Fruit fly (Drosophila melanogaster) S2 (cell line): Measurements from ENCODE around the gene CG2663.

Experiments used
- CG8478 ChIP-seq: fragments of >200 bp; optimal IDR thresholded peaks from 2 replicates; lab custom pipeline; 2018
- CTCF ChIP-seq, 2 experiments: fragments of >200 bp; optimal IDR thresholded peaks; 2 replicates each; lab custom pipeline; 2018

CG2663 gene

DNA sequence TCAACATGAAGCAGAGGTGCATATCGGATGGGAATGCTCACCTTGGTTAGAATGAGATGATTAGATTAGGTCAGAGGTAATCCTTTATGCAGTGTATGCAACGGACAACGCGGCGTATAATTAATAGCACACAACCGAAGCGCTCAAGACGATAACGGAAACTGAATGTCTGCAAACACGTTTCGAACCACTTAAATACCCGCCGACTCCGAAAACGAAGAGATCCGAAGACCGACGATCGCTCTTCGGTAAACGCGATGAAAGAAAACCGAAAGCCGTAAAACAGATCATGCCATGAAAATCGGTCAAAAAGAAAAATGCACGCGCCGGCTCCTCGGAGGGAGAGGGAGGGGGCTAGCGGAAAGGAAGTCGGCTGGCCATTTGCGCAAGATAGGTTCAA is at the start of gene CG2663:
CG2663 (minus strand) TSS at position 173 of the 400 bp plus-strand sequence.
- TF ChIP-seq CG8478 (lab: Kevin White, UChicago) (no peak), CTCF (optimal IDR thresholded peaks at IDR 0.05; lab: Kevin White, UChicago) (no peak)

DNA sequence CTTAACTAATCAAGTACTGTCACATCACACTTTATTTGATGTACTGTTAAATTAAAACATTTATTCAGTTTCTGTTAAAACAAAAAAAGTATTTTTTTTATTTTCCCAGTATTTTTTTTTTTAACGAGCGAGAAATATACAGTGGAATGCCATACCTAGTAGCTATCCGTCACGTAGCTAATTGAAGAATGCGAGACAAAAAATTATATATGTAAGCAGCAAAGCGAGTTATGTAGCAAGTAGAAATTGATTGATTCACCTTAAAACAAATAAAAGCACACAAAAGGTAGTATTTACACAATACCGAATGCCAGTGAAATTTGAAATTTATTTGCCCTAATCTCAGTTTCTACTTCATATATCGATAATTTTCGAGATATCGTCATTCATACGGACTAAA is 34.8 kb upstream of the CG2663 start:
- TF ChIP-seq CTCF (optimal IDR thresholded peaks at IDR 0.05; lab: Kevin White, UChicago) (no peak), CG8478 (lab: Kevin White, UChicago) (no peak)

DNA sequence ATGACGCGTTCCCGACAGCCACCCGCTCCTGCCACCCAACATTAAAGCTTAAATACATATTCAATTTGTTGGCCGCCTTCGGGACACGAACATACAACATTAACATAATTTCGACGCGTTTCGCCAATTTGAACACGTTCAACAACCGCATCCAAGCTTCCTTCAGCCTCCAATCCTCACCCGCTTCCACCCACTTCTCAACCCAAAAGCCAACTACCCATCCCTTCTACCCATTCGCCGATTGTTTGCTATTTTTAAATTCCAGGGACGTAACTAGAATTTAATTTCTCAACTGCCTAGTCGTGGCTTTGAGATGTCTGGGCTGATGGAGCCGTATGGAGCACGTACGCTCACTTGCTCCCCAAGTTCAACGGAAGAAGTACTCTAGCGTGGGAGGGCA is 25.9 kb upstream of the CG2663 start:
- no peak for TF ChIP-seq CG8478 (lab: Kevin White, UChicago)
- no peak for TF ChIP-seq CTCF (optimal IDR thresholded peaks at IDR 0.05; lab: Kevin White, UChicago)

DNA sequence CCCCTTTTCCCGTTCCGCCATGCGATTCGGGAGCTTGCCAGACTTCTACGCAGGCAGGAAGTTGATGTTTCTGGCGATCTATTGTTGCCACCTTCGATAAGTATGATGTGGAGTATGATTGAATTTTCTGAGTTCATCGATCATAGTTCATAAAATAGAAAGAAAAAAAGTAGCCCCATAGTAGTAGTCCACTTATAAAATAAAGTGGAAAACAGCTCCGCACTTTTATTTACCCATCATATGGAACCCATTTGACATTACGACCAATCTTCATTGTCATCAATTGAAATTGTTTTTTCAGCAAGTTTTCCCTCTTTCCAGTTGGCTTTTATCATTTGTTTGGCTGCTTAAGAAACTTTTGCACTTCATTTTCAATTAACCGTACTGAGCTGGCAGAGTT is 23.2 kb upstream of the CG2663 start, which contains the start of gene CG12147:
CG12147 (minus strand) TSS at position 101 of the 400 bp plus-strand sequence.
- TF ChIP-seq CTCF (optimal IDR thresholded peaks at IDR 0.05; lab: Kevin White, UChicago): no peak
- TF ChIP-seq CG8478 (lab: Kevin White, UChicago): no peak

dm6 chr3R:5422123-5422522 is 18.2 kb upstream of the CG2663 start:
- TF ChIP-seq CG8478 (lab: Kevin White, UChicago) (no peak), CTCF (optimal IDR thresholded peaks at IDR 0.05; lab: Kevin White, UChicago) (no peak)

- TF ChIP-seq CG8478 (lab: Kevin White, UChicago) (no peak), CTCF (optimal IDR thresholded peaks at IDR 0.05; lab: Kevin White, UChicago) (no peak)
These were observed 16.5 kb upstream of the CG2663 start for dm6 chr3R:5420454-5420853.

DNA sequence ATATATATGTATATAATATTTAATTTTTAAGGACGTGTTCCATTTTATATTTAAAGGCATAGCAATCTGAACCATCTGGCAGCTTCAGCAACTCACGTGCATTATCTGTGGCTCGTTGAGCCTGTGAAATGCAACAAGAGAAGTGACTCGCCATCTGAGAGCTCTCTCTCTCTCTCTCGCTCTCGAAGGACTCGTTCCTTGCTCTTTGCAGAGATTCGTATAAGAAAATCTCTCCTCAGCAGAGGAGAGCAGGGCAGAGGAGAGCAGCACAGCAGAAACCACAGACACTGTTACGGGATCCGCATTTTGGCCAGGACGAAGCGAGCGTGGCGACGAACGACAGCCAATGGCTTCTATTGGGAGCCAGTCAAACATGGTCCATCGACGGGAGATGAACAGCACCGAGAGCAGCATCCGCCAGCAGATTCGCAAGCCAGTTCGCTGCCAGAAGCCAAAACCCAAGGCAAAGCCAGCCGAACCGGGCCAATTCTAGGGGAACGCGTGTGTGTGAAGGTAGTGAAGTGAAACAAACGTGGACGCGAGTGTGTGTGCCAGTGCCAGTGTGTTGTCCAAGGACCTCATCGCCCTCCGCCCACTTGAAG is 10.3 kb upstream of the CG2663 start, which contains the start of gene CG14669:
CG14669 (plus strand) TSS at position 381 of the 602 bp plus-strand sequence.
- no peak for TF ChIP-seq CTCF (optimal IDR thresholded peaks at IDR 0.05; lab: Kevin White, UChicago)
- no peak for TF ChIP-seq CG8478 (lab: Kevin White, UChicago)

dm6 chr3R:5412987-5413386 is 9.1 kb upstream of the CG2663 start:
- TF ChIP-seq CG8478 (lab: Kevin White, UChicago) (no peak), CTCF (optimal IDR thresholded peaks at IDR 0.05; lab: Kevin White, UChicago) (no peak)

- TF ChIP-seq CG8478 (lab: Kevin White, UChicago): no peak
- TF ChIP-seq CTCF (optimal IDR thresholded peaks at IDR 0.05; lab: Kevin White, UChicago): no peak
These were observed 8.4 kb upstream of the CG2663 start, which contains the start of gene Orco for dm6 chr3R:5412306-5412705. TSS of gene Orco (minus strand) at chr3R:5412406.

DNA sequence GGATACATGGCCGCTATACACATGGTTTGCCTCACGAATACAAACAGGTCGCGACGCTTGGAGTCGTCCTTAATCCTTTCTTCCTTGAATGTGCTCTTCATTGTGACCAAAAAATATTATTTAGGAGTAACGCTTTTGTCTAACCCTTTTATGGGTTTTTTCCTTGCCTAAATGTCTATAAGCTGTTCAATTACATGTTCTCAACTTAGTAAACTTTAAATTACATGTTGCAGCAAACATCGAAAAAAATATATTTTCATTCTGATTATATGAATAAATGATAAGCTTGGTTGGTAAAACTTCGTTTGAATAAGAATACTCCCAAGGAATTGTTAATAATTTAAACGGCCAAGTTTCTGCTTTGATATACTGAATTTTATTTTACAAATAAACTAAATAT is 4.8 kb downstream of the CG2663 start, which contains the start of gene Or83a:
Or83a (minus strand) TSS at position 101 of the 400 bp plus-strand sequence.
- TF ChIP-seq CTCF (optimal IDR thresholded peaks at IDR 0.05; lab: Kevin White, UChicago) (no peak), CG8478 (lab: Kevin White, UChicago) (no peak)

DNA sequence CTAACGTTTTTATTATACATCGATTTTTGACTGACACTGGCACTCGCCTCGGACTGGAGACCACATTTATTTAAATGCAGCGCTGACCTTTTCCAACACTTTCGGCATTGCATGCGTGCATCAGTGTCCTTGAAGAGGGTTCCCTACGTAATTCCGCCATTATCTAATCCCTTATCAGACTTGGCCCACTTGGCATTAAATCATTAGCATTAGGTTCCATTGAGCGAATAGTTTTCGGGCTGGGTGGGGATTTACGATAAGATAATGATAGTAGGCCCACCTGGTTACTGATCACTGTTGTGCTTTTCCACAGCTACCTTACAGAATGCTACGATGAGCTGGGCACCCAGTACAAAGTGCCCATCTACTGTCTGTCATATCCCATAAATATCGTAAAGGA is 8.7 kb downstream of the CG2663 start:
- TF ChIP-seq CTCF (optimal IDR thresholded peaks at IDR 0.05; lab: Kevin White, UChicago) (no peak), CG8478 (lab: Kevin White, UChicago) (no peak)

DNA sequence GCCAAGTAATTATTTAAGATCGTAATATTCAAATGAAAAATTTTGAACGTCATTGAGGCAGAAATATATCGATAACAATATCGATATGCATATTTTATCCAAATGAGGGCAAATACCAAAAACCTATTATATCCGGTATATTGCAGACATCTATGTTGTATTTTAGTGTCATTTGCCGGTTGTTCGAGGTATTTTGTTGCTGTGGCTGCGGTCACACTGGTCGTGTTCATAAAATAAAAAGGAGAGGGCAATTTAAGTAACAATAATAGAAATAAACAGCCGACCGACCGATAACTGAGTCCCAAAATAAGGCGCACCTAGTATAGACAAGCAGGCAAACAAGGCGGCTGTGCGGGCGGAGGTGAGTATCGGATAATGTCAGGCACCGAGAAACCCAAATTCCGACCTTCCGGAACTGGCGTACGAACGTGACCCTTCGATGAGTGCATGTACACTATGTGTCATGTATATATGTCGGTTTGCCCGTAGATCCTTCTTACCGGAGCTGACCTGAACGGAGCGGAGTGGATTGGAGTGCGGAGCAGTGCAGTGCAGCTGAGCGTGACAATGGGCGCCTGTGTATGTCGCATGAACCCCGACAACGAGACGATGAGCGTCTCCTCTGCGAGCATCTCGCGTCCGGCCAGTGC is 10.1 kb downstream of the CG2663 start, which contains the start of gene CG1172:
CG1172 (plus strand) TSS at position 181 of the 650 bp plus-strand sequence.
- TF ChIP-seq CG8478 (lab: Kevin White, UChicago): no peak
- no peak for TF ChIP-seq CTCF (optimal IDR thresholded peaks at IDR 0.05; lab: Kevin White, UChicago)

dm6 chr3R:5392621-5393020 is 11.3 kb downstream of the CG2663 start, which contains the start of gene kkv:
TSS of gene kkv (minus strand) at chr3R:5392866.
- no peak for TF ChIP-seq CTCF (optimal IDR thresholded peaks at IDR 0.05; lab: Kevin White, UChicago)
- TF ChIP-seq CG8478 (lab: Kevin White, UChicago): no peak

- no peak for TF ChIP-seq CTCF (optimal IDR thresholded peaks at IDR 0.05; lab: Kevin White, UChicago)
- no peak for TF ChIP-seq CG8478 (lab: Kevin White, UChicago)
These were observed 11.9 kb downstream of the CG2663 start for dm6 chr3R:5392033-5392432.

DNA sequence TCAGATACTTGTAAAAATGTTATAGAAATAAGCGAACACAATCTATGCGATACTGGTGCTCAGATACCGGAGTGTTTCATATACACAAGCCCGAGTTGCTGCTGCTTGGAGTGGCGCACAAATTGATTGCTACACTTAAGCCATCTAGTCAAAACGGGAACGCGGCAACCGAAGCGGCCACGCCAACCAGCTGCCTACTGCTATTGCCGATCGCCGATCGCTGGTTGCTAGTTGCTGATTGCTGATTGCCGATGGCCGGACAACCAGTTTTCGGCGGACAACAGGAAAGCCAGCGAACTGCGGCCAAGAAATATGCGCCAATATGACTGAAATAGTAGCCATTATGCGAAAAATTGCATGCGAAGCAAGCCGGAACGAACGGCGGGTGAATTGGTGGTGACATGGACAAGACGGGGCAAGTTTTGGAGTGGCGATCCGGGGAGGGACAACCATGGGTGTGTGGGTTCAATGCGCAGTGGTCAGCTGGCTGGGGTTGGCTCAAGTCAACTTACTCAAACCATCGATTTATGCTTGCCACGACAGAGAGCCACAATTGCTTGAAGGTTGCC is 13.8 kb downstream of the CG2663 start:
- TF ChIP-seq CG8478 (lab: Kevin White, UChicago): no peak
